Fruit fly (Drosophila melanogaster) whole organism, prepupa: ENCODE results near the gene CG3588.

Source experiments
- CG10669 ChIP-seq: fragments of 200-800 bp; sonication (Bioruptor generic); optimal IDR thresholded peaks from 3 replicates; lab custom pipeline; 2018; ENCODE audit warnings: missing biosample characterization, mild to moderate bottlenecking, missing genetic modification characterization, moderate library complexity
- CG4318 ChIP-seq: fragments of 200-800 bp; sonication (Bioruptor generic); optimal IDR thresholded peaks from 3 replicates; lab custom pipeline; 2017; ENCODE audit warnings: missing biosample characterization, mild to moderate bottlenecking, missing genetic modification characterization
- Hr39 ChIP-seq: fragments of 200-800 bp; sonication (Bioruptor generic); optimal IDR thresholded peaks from 2 replicates; lab custom pipeline; 2016; ENCODE audit warnings: missing biosample characterization, missing genetic modification characterization
- OdsH ChIP-seq: fragments of 200-800 bp; sonication (Bioruptor generic); optimal IDR thresholded peaks from 3 replicates; lab custom pipeline; 2016; ENCODE audit warnings: missing biosample characterization, missing genetic modification characterization
- topi ChIP-seq: fragments of 200-800 bp; sonication (Bioruptor generic); optimal IDR thresholded peaks from 3 replicates; lab custom pipeline; 2016; ENCODE audit warnings: missing biosample characterization, missing genetic modification characterization

dm6 chrX:2883561-2883960, 36.0 kb upstream of the CG3588 start, which contains the start of gene CG14418:
- TF ChIP-seq Hr39 (GFP tag; lab: Kevin White, UChicago) (no peak), OdsH (no peak), CG10669 (GFP tag; lab: Kevin White, UChicago) (no peak), topi (GFP tag; lab: Kevin White, UChicago) (no peak), CG4318 (GFP tag; lab: Kevin White, UChicago) (no peak)
